In genomic region chr3L:10366464-10366863, dm6 we compare ENCODE assay signal across 4 fruit fly cellular contexts.
A peak's percentile ranks its signal among the peaks of the same experiment; 100 is the strongest.
TF ChIP-seq lines count a peak whose summit lies in the region.

No protein-coding gene starts in this region.

- no peak for TF ChIP-seq CTCF in whole organism, embryonic (GFP tag; optimal IDR thresholded peaks at IDR 0.05; lab: Kevin White, UChicago)

TF ChIP-seq in whole organism, adult, 20 proteins besides CTCF, POLR2A, EP300 and RAD21:
- TF ChIP-seq CG7101 (tag; optimal IDR thresholded peaks at IDR 0.05; lab: Kevin White, UChicago) (no peak), CG7045 (GFP tag; optimal IDR thresholded peaks at IDR 0.05; lab: Kevin White, UChicago) (no peak), kay (GFP tag; lab: Kevin White, UChicago; ENCODE audit: borderline replicate concordance) (peak; percentile 85), CG33017 (tag; optimal IDR thresholded peaks at IDR 0.05; lab: Kevin White, UChicago) (no peak)

TF ChIP-seq in whole organism, embryonic, 481 proteins besides CTCF, POLR2A, EP300 and RAD21:
- no peak for TF ChIP-seq CG14710 (tag; optimal IDR thresholded peaks at IDR 0.05; lab: Kevin White, UChicago)
- TF ChIP-seq CG16815 (GFP tag; optimal IDR thresholded peaks at IDR 0.05; lab: Kevin White, UChicago): no peak
- no peak for TF ChIP-seq CG7745 (tag; optimal IDR thresholded peaks at IDR 0.05; lab: Kevin White, UChicago)
- no peak for TF ChIP-seq sr (GFP tag; IDR thresholded peaks at IDR 0.05; lab: Robert Waterston, UW)
- no peak for TF ChIP-seq CG17385 (GFP tag; optimal IDR thresholded peaks at IDR 0.05; lab: Kevin White, UChicago)
- TF ChIP-seq CG30020 (tag; optimal IDR thresholded peaks at IDR 0.05; lab: Kevin White, UChicago): no peak
- peak; percentile 60 for TF ChIP-seq sens (GFP tag; lab: Kevin White, UChicago)
- TF ChIP-seq fru (optimal IDR thresholded peaks at IDR 0.05; lab: Kevin White, UChicago): no peak

TF ChIP-seq in whole organism, prepupa, 60 proteins besides CTCF, POLR2A, EP300 and RAD21:
- TF ChIP-seq Sox14 (GFP tag; optimal IDR thresholded peaks at IDR 0.05; lab: Kevin White, UChicago) (no peak), spab (GFP tag; optimal IDR thresholded peaks at IDR 0.05; lab: Kevin White, UChicago) (no peak), CG11294 (GFP tag; IDR thresholded peaks at IDR 0.05; lab: Robert Waterston, UW) (no peak), Eip78C (GFP tag; lab: Kevin White, UChicago) (peak; percentile 21), CG6808 (GFP tag; optimal IDR thresholded peaks at IDR 0.05; lab: Kevin White, UChicago) (no peak), acj6 (GFP tag; optimal IDR thresholded peaks at IDR 0.05; lab: Kevin White, UChicago) (no peak), dac (GFP tag; optimal IDR thresholded peaks at IDR 0.05; lab: Kevin White, UChicago) (no peak), CG9139 (GFP tag; optimal IDR thresholded peaks at IDR 0.05; lab: Kevin White, UChicago) (no peak), Met (GFP tag; optimal IDR thresholded peaks at IDR 0.05; lab: Kevin White, UChicago) (peak; percentile 30), CG8632 (GFP tag; optimal IDR thresholded peaks at IDR 0.05; lab: Kevin White, UChicago) (no peak), CG11762 (GFP tag; optimal IDR thresholded peaks at IDR 0.05; lab: Kevin White, UChicago; ENCODE audit: insufficient read depth) (no peak), pdm3 (GFP tag; optimal IDR thresholded peaks at IDR 0.05; lab: Kevin White, UChicago) (no peak), CG1621 (tag; optimal IDR thresholded peaks at IDR 0.05; lab: Kevin White, UChicago) (no peak), dsx (GFP tag; optimal IDR thresholded peaks at IDR 0.05; lab: Kevin White, UChicago; ENCODE audit: poor library complexity, severe bottlenecking) (no peak), salr (GFP tag; optimal IDR thresholded peaks at IDR 0.05; lab: Kevin White, UChicago) (no peak), Blimp-1 (GFP tag; optimal IDR thresholded peaks at IDR 0.05; lab: Kevin White, UChicago) (no peak), eg (GFP tag; IDR thresholded peaks at IDR 0.05; lab: Robert Waterston, UW) (no peak), vri (GFP tag; optimal IDR thresholded peaks at IDR 0.05; lab: Kevin White, UChicago) (no peak), CG11902 (GFP tag; optimal IDR thresholded peaks at IDR 0.05; lab: Kevin White, UChicago) (no peak), svp (GFP tag; lab: Kevin White, UChicago) (peak; percentile 77), CG8119 (GFP tag; IDR thresholded peaks at IDR 0.05; lab: Robert Waterston, UW) (0 out of 3 replicates have a peak, but pooled peaks have one; percentile 24), CG10631 (GFP tag; optimal IDR thresholded peaks at IDR 0.05; lab: Kevin White, UChicago) (no peak), net (GFP tag; optimal IDR thresholded peaks at IDR 0.05; lab: Kevin White, UChicago) (no peak), fd85E (GFP tag; optimal IDR thresholded peaks at IDR 0.05; lab: Kevin White, UChicago) (no peak), Sox102F (GFP tag; optimal IDR thresholded peaks at IDR 0.05; lab: Kevin White, UChicago) (no peak), CG6792 (GFP tag; optimal IDR thresholded peaks at IDR 0.05; lab: Kevin White, UChicago) (no peak)

TF ChIP-seq in whole organism, wandering third instar larva, 38 proteins besides CTCF, POLR2A, EP300 and RAD21:
- TF ChIP-seq OdsH (GFP tag; optimal IDR thresholded peaks at IDR 0.05; lab: Kevin White, UChicago) (peak; percentile 0), dl (GFP tag; optimal IDR thresholded peaks at IDR 0.05; lab: Kevin White, UChicago; ENCODE audit: insufficient read depth in 1 of 2, partially characterized antibody in 2 of 2) (no peak), dsf (GFP tag; optimal IDR thresholded peaks at IDR 0.05; lab: Kevin White, UChicago; ENCODE audit: borderline replicate concordance) (no peak), brk (GFP tag; optimal IDR thresholded peaks at IDR 0.05; lab: Kevin White, UChicago) (peak; percentile 10)
